Worm (Caenorhabditis elegans): ENCODE results near the gene T05D4.2.

DNA sequence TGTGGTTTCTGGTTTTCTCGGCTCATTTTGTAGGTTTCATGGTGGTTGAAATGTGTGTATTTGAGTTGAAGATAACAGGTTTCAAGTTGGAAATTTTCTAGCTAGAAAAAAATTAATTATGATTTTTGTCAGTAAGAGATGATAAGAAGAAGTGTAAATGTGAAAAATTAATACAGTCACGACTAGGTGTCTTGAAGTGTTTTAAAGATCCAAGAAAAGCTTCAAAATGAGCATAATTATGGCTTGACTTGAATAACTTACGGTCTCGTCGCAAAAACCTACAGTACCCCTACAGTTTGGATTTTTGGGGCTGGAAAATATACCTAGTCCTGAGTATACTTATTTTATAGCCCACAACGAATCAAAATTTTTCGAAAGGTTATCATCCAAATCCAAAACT lies 7.5 kb upstream of the T05D4.2 start, which contains the start of gene exc-12:
- TF ChIP-seq ztf-11 (tag; optimal IDR thresholded peaks at IDR 0.05) = no peak
- no peak for TF ChIP-seq pha-4 (GFP tag; IDR thresholded peaks at IDR 0.05)
- TF ChIP-seq pha-4 (tag; optimal IDR thresholded peaks at IDR 0.05) = no peak
- no peak for TF ChIP-seq nhr-25 (tag; optimal IDR thresholded peaks at IDR 0.05; ENCODE audit: borderline replicate concordance, insufficient read depth)
- TF ChIP-seq snpc-4 (tag; optimal IDR thresholded peaks at IDR 0.05) = no peak
- no peak for TF ChIP-seq zip-11 (GFP tag; IDR thresholded peaks at IDR 0.05)
- TF ChIP-seq egl-27 (tag; optimal IDR thresholded peaks at IDR 0.05) = no peak
- TF ChIP-seq spr-3 (GFP tag; optimal IDR thresholded peaks at IDR 0.05) = no peak
- TF ChIP-seq arid-1 (GFP tag; conservative IDR thresholded peaks at IDR 0.05) = no peak
- TF ChIP-seq skn-1 (tag; optimal IDR thresholded peaks at IDR 0.05) = no peak
- TF ChIP-seq T20F7.1 (GFP tag; optimal IDR thresholded peaks at IDR 0.05) = no peak

All from whole organism, L4 larva.